Fruit fly (Drosophila melanogaster) whole organism, adult: ENCODE measurements around the gene CG31832.

Experiments used
- CG11617 ChIP-seq: fragments of 200-800 bp; sonication (Bioruptor generic); optimal IDR thresholded peaks from 2 replicates; lab custom pipeline; 2017; ENCODE audit warnings: mild to moderate bottlenecking, missing biosample characterization, missing genetic modification reagents, missing genetic modification characterization
- CG12768 ChIP-seq: fragments of 200-800 bp; sonication (Bioruptor generic); optimal IDR thresholded peaks from 2 replicates; lab custom pipeline; 2017; ENCODE audit warnings: missing biosample characterization, missing genetic modification characterization, mild to moderate bottlenecking, moderate library complexity, missing genetic modification reagents
- CG14711 ChIP-seq: fragments of 200-800 bp; sonication (Bioruptor generic); optimal IDR thresholded peaks from 2 replicates; lab custom pipeline; 2018; ENCODE audit warnings: missing biosample characterization, mild to moderate bottlenecking, missing genetic modification characterization, moderate library complexity
- CG1620 ChIP-seq: fragments of 200-800 bp; sonication (Bioruptor generic); optimal IDR thresholded peaks from 2 replicates; lab custom pipeline; 2016; ENCODE audit warnings: missing biosample characterization, missing genetic modification characterization
- CG33017 ChIP-seq: fragments of 200-800 bp; sonication (Bioruptor generic); optimal IDR thresholded peaks from 2 replicates; lab custom pipeline; 2018; ENCODE audit warnings: missing biosample characterization, mild to moderate bottlenecking, missing genetic modification characterization, moderate library complexity
- CG5204 ChIP-seq: fragments of 200-800 bp; sonication (Bioruptor generic); optimal IDR thresholded peaks from 2 replicates; lab custom pipeline; 2016; ENCODE audit warnings: missing biosample characterization, missing genetic modification characterization
- CG7045 ChIP-seq: fragments of 200-800 bp; sonication (Bioruptor generic); optimal IDR thresholded peaks from 2 replicates; lab custom pipeline; 2017; ENCODE audit warnings: missing biosample characterization, mild to moderate bottlenecking, missing genetic modification characterization
- CG7101 ChIP-seq: fragments of 200-800 bp; sonication (Bioruptor generic); optimal IDR thresholded peaks from 2 replicates; lab custom pipeline; 2018; ENCODE audit warnings: missing biosample characterization, mild to moderate bottlenecking, missing genetic modification characterization, moderate library complexity
- Clk ChIP-seq: fragments of 200-800 bp; sonication (Bioruptor generic); optimal IDR thresholded peaks from 2 replicates; lab custom pipeline; 2017; ENCODE audit warnings: missing biosample characterization, missing genetic modification characterization
- Crg-1 ChIP-seq: fragments of 200-800 bp; sonication (Bioruptor generic); optimal IDR thresholded peaks from 2 replicates; lab custom pipeline; 2016; ENCODE audit warnings: missing biosample characterization, missing genetic modification characterization
- Hr96 ChIP-seq: fragments of 200-800 bp; sonication (Bioruptor generic); optimal IDR thresholded peaks from 2 replicates; lab custom pipeline; 2016; ENCODE audit warnings: missing biosample characterization, missing genetic modification characterization
- Mnt ChIP-seq: fragments of 200-800 bp; sonication (Bioruptor generic); optimal IDR thresholded peaks from 2 replicates; lab custom pipeline; 2016; ENCODE audit warnings: missing biosample characterization, mild to moderate bottlenecking, missing genetic modification characterization
- bab1 ChIP-seq: fragments of 200-800 bp; sonication (Bioruptor generic); optimal IDR thresholded peaks from 3 replicates; lab custom pipeline; 2019; ENCODE audit warnings: missing biosample characterization, mild to moderate bottlenecking, missing genetic modification characterization, moderate library complexity
- cic ChIP-seq: fragments of 200-800 bp; sonication (Bioruptor generic); optimal IDR thresholded peaks from 2 replicates; lab custom pipeline; 2017; ENCODE audit warnings: missing biosample characterization, mild to moderate bottlenecking, missing genetic modification characterization, moderate library complexity
- cnc ChIP-seq, 2 experiments: fragments of >200 bp; optimal IDR thresholded peaks; 2 replicates each; lab custom pipeline; 2017
- kay ChIP-seq: fragments of 200-800 bp; sonication (Bioruptor generic); peaks from one replicate; lab custom pipeline; 2016; ENCODE audit warnings: missing biosample characterization, missing genetic modification characterization, borderline replicate concordance
- ovo ChIP-seq: fragments of 200-800 bp; sonication (Bioruptor generic); optimal IDR thresholded peaks from 2 replicates; lab custom pipeline; 2016; ENCODE audit warnings: missing biosample characterization, missing genetic modification characterization
- pad ChIP-seq: fragments of 200-800 bp; sonication (Bioruptor generic); optimal IDR thresholded peaks from 3 replicates; lab custom pipeline; 2017; ENCODE audit warnings: missing biosample characterization, missing genetic modification characterization, mild to moderate bottlenecking, moderate library complexity, missing genetic modification reagents
- tj ChIP-seq: fragments of 200-800 bp; sonication (Bioruptor generic); optimal IDR thresholded peaks from 3 replicates; lab custom pipeline; 2017; ENCODE audit warnings: missing biosample characterization, mild to moderate bottlenecking, missing genetic modification characterization, moderate library complexity
- toe ChIP-seq: fragments of 200-800 bp; sonication (Bioruptor generic); optimal IDR thresholded peaks from 2 replicates; lab custom pipeline; 2016; ENCODE audit warnings: missing biosample characterization, missing genetic modification characterization

Gene CG31832

dm6 chr2L:14994834-14995506 lies 36.6 kb downstream of the CG31832 start:
- TF ChIP-seq cnc (optimal IDR thresholded peaks at IDR 0.05; lab: Kevin White, UChicago) (no peak), bab1 (no peak), Hr96 (no peak), Clk (no peak), pad (GFP tag; lab: Kevin White, UChicago) (no peak), CG7101 (tag; lab: Kevin White, UChicago) (no peak), kay (GFP tag; lab: Kevin White, UChicago) (no peak), cic (no peak), Mnt (GFP tag; lab: Kevin White, UChicago) (no peak), CG7045 (no peak), CG33017 (tag; lab: Kevin White, UChicago) (no peak), tj (no peak), toe (no peak), Crg-1 (GFP tag; lab: Kevin White, UChicago) (no peak), CG5204 (GFP tag; lab: Kevin White, UChicago) (no peak), CG1620 (no peak), CG11617 (GFP tag; lab: Kevin White, UChicago) (no peak), ovo (GFP tag; lab: Kevin White, UChicago) (no peak), CG12768 (GFP tag; lab: Kevin White, UChicago) (no peak), CG14711 (tag; lab: Kevin White, UChicago) (no peak)

- no peak for TF ChIP-seq tj
Observed at dm6 chr2L:14992889-14993288, 38.7 kb downstream of the CG31832 start.
